Worm (Caenorhabditis elegans) whole organism, late embryonic: Measurements from ENCODE around the gene cyp-44A1.

Source experiments
- fax-1 ChIP-seq: sonication (generic microtip); optimal IDR thresholded peaks from 2 replicates; lab custom pipeline; 2016; ENCODE audit warnings: missing genotype, missing genetic modification characterization, missing compliant biosample characterization
- fkh-10 ChIP-seq: fragments of 150-350 bp; optimal IDR thresholded peaks from 2 replicates; lab custom pipeline; 2014; ENCODE audit warnings: missing biosample characterization, missing genetic modification reagents, missing genetic modification characterization
- nfya-1 ChIP-seq: sonication (generic microtip); optimal IDR thresholded peaks from 2 replicates; lab custom pipeline; 2017; ENCODE audit warnings: missing genetic modification characterization, mild to moderate bottlenecking, missing compliant biosample characterization, antibody characterized with exemption, moderate library complexity
- unc-3 ChIP-seq, 2 experiments: fragments of 200-800 bp in 1 of 2; sonication (Bioruptor generic) in 1 of 2; sonication (generic microtip) in 1 of 2; conservative IDR thresholded peaks in 1 of 2; optimal IDR thresholded peaks in 1 of 2; 2 replicates each; pipeline versions ENCODE4 v1.3.6 to Lab custom; 2016 to 2022; ENCODE audit warnings: missing compliant biosample characterization in 2 of 2, missing genetic modification characterization in 2 of 2, missing genetic modification reagents in 1 of 2
- ztf-16 ChIP-seq: sonication (generic microtip); optimal IDR thresholded peaks from 2 replicates; lab custom pipeline; 2017; ENCODE audit warnings: missing genetic modification characterization, missing compliant biosample characterization

DNA sequence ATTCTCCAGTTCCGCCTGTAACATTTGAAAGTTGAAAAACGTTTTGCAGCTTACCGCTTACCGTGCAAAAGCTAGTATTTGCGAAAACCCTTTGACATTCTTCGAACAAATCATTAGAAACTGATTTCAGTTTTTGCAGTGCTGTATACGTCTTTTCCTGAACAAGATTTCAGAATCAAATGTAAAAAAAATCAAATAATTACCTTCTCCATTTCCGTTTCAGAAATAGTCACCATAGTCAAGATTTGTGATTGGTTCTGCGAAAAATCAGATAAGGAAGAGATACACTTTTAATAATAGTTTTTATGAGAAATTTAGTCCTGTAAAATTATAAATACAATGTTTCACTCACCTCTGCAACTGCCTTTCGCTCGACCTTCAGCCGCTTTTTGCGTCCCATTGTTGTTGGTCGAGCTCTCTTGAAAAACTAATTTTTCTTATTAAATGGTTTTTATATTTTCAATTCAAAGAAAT, 28.0 kb downstream of the cyp-44A1 start, which contains the start of gene C17C3.9:
- TF ChIP-seq nfya-1 (tag; lab: Kevin White, UChicago) (no peak), ztf-16 (tag; lab: Kevin White, UChicago) (no peak), unc-3 (GFP tag; conservative IDR thresholded peaks at IDR 0.05; lab: Robert Waterston, UW) (no peak), unc-3 (tag; optimal IDR thresholded peaks at IDR 0.05; lab: Kevin White, UChicago) (no peak), fkh-10 (no peak), fax-1 (no peak)
